Worm (Caenorhabditis elegans): Measurements from ENCODE around the gene mrps-7.

mrps-7 gene

DNA sequence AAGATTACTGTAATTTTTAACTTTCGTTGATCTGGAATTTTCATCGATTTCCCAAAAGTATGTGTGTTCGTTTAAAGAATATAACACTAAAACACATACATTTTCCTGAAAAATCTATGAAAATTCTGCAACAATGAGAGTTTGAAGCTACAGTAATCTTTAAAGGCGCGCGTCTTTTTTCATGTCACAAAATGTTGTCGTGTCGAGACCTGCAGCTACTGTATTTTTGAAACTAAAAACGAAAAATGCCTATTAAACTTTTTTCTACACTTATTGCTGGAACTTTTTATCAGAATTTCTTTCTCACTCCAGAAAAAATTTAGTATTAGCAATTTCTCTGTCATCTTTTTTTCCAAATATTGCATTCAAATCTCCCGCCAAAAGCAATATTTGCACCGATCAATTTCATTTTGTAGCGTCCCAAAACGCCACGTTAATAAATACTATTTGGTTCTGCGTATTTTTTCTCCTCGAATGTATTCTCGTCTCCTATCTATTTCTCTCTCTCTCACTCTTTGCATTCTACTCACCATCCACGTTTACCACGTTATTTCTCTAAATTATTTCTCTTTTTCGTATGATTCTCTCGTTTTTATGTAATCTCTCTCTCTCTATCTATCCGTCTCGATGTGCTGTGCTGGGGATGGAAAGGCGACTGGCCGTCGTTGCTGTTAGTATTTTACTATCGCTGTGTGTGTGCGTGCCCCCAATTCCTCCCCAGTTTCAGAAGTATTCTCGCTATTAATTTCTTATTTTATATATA, 19.0 kb upstream of the mrps-7 start, which contains the start of gene melo-1:
melo-1 (plus strand) TSS at position 658 of the 763 bp plus-strand sequence.
- TF ChIP-seq ceh-32 (tag; optimal IDR thresholded peaks at IDR 0.05; ENCODE audit: poor library complexity) = no peak
- no peak for TF ChIP-seq skn-1 (tag; optimal IDR thresholded peaks at IDR 0.05)
- no peak for TF ChIP-seq madf-5 (GFP tag; IDR thresholded peaks at IDR 0.05)
- TF ChIP-seq ceh-62 (tag; optimal IDR thresholded peaks at IDR 0.05) = no peak
- TF ChIP-seq cey-2 (tag; optimal IDR thresholded peaks at IDR 0.05; ENCODE audit: borderline replicate concordance, insufficient read depth) = no peak
- no peak for TF ChIP-seq nhr-76 (tag; optimal IDR thresholded peaks at IDR 0.05)
- TF ChIP-seq zfp-2 (tag; optimal IDR thresholded peaks at IDR 0.05) = no peak
- no peak for TF ChIP-seq pha-4 (GFP tag; IDR thresholded peaks at IDR 0.05)
- no peak for TF ChIP-seq pha-4 (tag; optimal IDR thresholded peaks at IDR 0.05)
- TF ChIP-seq D1046.2 (GFP tag; IDR thresholded peaks at IDR 0.05) = no peak
- TF ChIP-seq duxl-1 (tag; optimal IDR thresholded peaks at IDR 0.05; ENCODE audit: poor library complexity) = no peak
- TF ChIP-seq zag-1 (tag; optimal IDR thresholded peaks at IDR 0.05) = no peak
- TF ChIP-seq mes-2 (tag; optimal IDR thresholded peaks at IDR 0.05; ENCODE audit: poor library complexity, severe bottlenecking) = peak; percentile 31
- peak; percentile 18 for TF ChIP-seq aha-1 (tag)
- TF ChIP-seq ceh-44 (GFP tag; IDR thresholded peaks at IDR 0.05) = no peak
- TF ChIP-seq Y75B8A.6 (GFP tag; IDR thresholded peaks at IDR 0.05) = no peak
- TF ChIP-seq madf-9 (GFP tag; conservative IDR thresholded peaks at IDR 0.05) = no peak
- no peak for TF ChIP-seq unc-130 (GFP tag; optimal IDR thresholded peaks at IDR 0.05)
- TF ChIP-seq Y105C5A.15 (GFP tag; IDR thresholded peaks at IDR 0.05) = no peak
- TF ChIP-seq saeg-2 (GFP tag; IDR thresholded peaks at IDR 0.05) = no peak
- TF ChIP-seq pqm-1 (tag; optimal IDR thresholded peaks at IDR 0.05) = peak; percentile 18
- no peak for TF ChIP-seq spr-3 (GFP tag; optimal IDR thresholded peaks at IDR 0.05)
- peak; percentile 50 for TF ChIP-seq nhr-28 (tag; optimal IDR thresholded peaks at IDR 0.05)
- TF ChIP-seq lin-1 (GFP tag; IDR thresholded peaks at IDR 0.05) = no peak
- TF ChIP-seq lin-39 (tag; optimal IDR thresholded peaks at IDR 0.05) = no peak
- TF ChIP-seq ces-1 (GFP tag; optimal IDR thresholded peaks at IDR 0.05) = no peak
- TF ChIP-seq T26A8.4 (GFP tag; IDR thresholded peaks at IDR 0.05) = 0 out of 2 replicates have a peak, but pooled peaks have one; percentile 12
- TF ChIP-seq F44E2.7 (GFP tag; IDR thresholded peaks at IDR 0.05) = no peak
- TF ChIP-seq nhr-77 (tag; optimal IDR thresholded peaks at IDR 0.05) = no peak
- TF ChIP-seq tag-97 (GFP tag; IDR thresholded peaks at IDR 0.05) = no peak
- TF ChIP-seq tra-1 (GFP tag; IDR thresholded peaks at IDR 0.05) = no peak
- no peak for TF ChIP-seq egl-43 (GFP tag; IDR thresholded peaks at IDR 0.05)
- TF ChIP-seq nhr-102 (tag; optimal IDR thresholded peaks at IDR 0.05) = no peak
- no peak for TF ChIP-seq nhr-11 (tag; optimal IDR thresholded peaks at IDR 0.05)
- TF ChIP-seq lin-38 (GFP tag; IDR thresholded peaks at IDR 0.05) = no peak; the same call in 1 of the 2 replicates
- no peak for TF ChIP-seq daf-8 (GFP tag; IDR thresholded peaks at IDR 0.05)
- TF ChIP-seq nhr-48 (tag; optimal IDR thresholded peaks at IDR 0.05) = no peak
- peak; percentile 34 for TF ChIP-seq hlh-11 (tag; optimal IDR thresholded peaks at IDR 0.05)
- no peak for TF ChIP-seq fkh-10 (GFP tag; optimal IDR thresholded peaks at IDR 0.05)
- TF ChIP-seq vab-7 (GFP tag; IDR thresholded peaks at IDR 0.05) = no peak
- TF ChIP-seq ztf-7 (tag; optimal IDR thresholded peaks at IDR 0.05) = peak; percentile 23
- no peak for TF ChIP-seq lin-29 (GFP tag; IDR thresholded peaks at IDR 0.05)
- TF ChIP-seq mxl-2 (GFP tag; conservative IDR thresholded peaks at IDR 0.05) = no peak
- TF ChIP-seq nhr-42 (GFP tag; IDR thresholded peaks at IDR 0.05) = no peak
- no peak for TF ChIP-seq snpc-4 (tag; optimal IDR thresholded peaks at IDR 0.05)
- TF ChIP-seq unc-62 (GFP tag; optimal IDR thresholded peaks at IDR 0.05 in 1 of 2) = peak in 1 of 2 experiments; percentile 98
- no peak for TF ChIP-seq unc-62 (tag; optimal IDR thresholded peaks at IDR 0.05)
- peak; percentile 27 for TF ChIP-seq hlh-30 (tag; optimal IDR thresholded peaks at IDR 0.05; ENCODE audit: insufficient read depth)
- no peak for TF ChIP-seq mdl-1 (tag; optimal IDR thresholded peaks at IDR 0.05)
- no peak for TF ChIP-seq nhr-41 (GFP tag; IDR thresholded peaks at IDR 0.05)
- TF ChIP-seq snpc-1.2 (GFP tag; IDR thresholded peaks at IDR 0.05) = 0 out of 2 replicates have a peak, but pooled peaks have one; percentile 21

Data from whole organism, L4 larva.